Fruit fly (Drosophila melanogaster): ENCODE results near the gene CG14115.

The CG14115 gene

DNA sequence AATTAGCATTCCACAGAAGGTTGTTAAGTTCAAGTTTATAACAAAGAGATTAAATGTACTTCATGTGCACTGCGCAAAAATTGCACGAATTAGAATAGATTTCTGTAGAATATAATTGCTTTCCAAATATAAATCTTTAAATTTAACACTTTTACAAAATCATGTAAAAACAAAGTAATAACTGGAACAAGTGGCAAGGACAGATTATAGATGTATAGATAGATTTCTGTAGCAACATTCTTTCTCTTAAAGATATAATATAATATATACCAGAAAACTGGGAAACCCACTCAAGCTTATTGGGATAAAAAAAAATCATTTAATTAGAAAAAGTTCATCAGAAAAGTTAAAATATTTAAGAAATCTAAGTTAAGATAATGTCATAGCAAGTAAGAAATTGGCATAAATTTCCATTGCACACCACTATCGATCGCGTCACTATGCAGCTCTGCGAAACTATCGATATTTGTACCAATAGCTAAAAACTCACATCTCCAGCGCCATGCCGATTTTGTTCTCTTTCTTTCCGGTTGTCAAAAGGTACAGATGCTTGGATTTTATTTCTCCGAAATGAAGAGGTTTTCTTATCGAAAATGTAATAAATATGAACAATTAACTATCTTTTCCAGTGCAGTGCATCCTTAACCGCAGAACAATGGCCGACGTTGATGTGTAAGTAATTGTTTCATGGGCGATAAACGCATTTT lies 38.2 kb downstream of the CG14115 start, which contains the start of gene RpS12 (continued):
- TF ChIP-seq CG17568 (GFP tag; optimal IDR thresholded peaks at IDR 0.05) (peak; percentile 89), Lim3 (GFP tag; IDR thresholded peaks at IDR 0.05) (no peak), hkb (optimal IDR thresholded peaks at IDR 0.05) (no peak), hkb (GFP tag; IDR thresholded peaks at IDR 0.05) (peak; percentile 76), cg (GFP tag; optimal IDR thresholded peaks at IDR 0.05) (no peak), ham (GFP tag; IDR thresholded peaks at IDR 0.05) (peak; percentile 17; the same call in 1 of the 2 replicates), CG14860 (GFP tag; IDR thresholded peaks at IDR 0.05; ENCODE audit: partially characterized antibody) (peak; percentile 49), tap (tag; optimal IDR thresholded peaks at IDR 0.05) (peak; percentile 58), CG11695 (GFP tag; IDR thresholded peaks at IDR 0.05) (no peak), CG5245 (GFP tag; optimal IDR thresholded peaks at IDR 0.05) (peak; percentile 27), h (optimal IDR thresholded peaks at IDR 0.05) (no peak), dan (GFP tag; IDR thresholded peaks at IDR 0.05) (no peak), dmrt99B (tag; optimal IDR thresholded peaks at IDR 0.05) (peak; percentile 54), grn (GFP tag; optimal IDR thresholded peaks at IDR 0.05) (no peak), CG6175 (GFP tag; IDR thresholded peaks at IDR 0.05) (peak; percentile 62; the same call in 2 of the 3 replicates), Mes4 (GFP tag; optimal IDR thresholded peaks at IDR 0.05) (peak; percentile 86), CG14014 (GFP tag; IDR thresholded peaks at IDR 0.05) (peak; percentile 79), ATbp (GFP tag; optimal IDR thresholded peaks at IDR 0.05) (peak; percentile 72), Sin3A (optimal IDR thresholded peaks at IDR 0.05) (no peak), gt (GFP tag; IDR thresholded peaks at IDR 0.05) (no peak), GATAe (GFP tag; conservative IDR thresholded peaks at IDR 0.05) (no peak), CG9437 (GFP tag; optimal IDR thresholded peaks at IDR 0.05) (peak; percentile 47), Bdp1 (GFP tag; optimal IDR thresholded peaks at IDR 0.05) (peak; percentile 58), CG8089 (GFP tag; optimal IDR thresholded peaks at IDR 0.05) (peak; percentile 83), Nf-YC (tag; optimal IDR thresholded peaks at IDR 0.05) (peak; percentile 38), Gug (GFP tag; IDR thresholded peaks at IDR 0.05) (no peak), CG30403 (GFP tag; optimal IDR thresholded peaks at IDR 0.05) (peak; percentile 73), ranshi (GFP tag; IDR thresholded peaks at IDR 0.05) (peak; percentile 85), Lpt (GFP tag; optimal IDR thresholded peaks at IDR 0.05) (no peak), CG9215 (GFP tag; IDR thresholded peaks at IDR 0.05) (peak; percentile 60), Fer1 (GFP tag; optimal IDR thresholded peaks at IDR 0.05) (peak; percentile 84), gce (GFP tag; IDR thresholded peaks at IDR 0.05) (peak; percentile 84), tup (GFP tag; optimal IDR thresholded peaks at IDR 0.05) (peak; percentile 37), CG31224 (GFP tag; IDR thresholded peaks at IDR 0.05) (peak; percentile 29; the same call in 1 of the 2 replicates), CG6254 (GFP tag; optimal IDR thresholded peaks at IDR 0.05) (peak; percentile 42), CG13894 (tag; optimal IDR thresholded peaks at IDR 0.05) (peak; percentile 73), ap (GFP tag; IDR thresholded peaks at IDR 0.05) (peak; percentile 68), CG34376 (GFP tag; optimal IDR thresholded peaks at IDR 0.05) (peak; percentile 88), TFAM (GFP tag; optimal IDR thresholded peaks at IDR 0.05) (peak; percentile 27), wek (GFP tag; optimal IDR thresholded peaks at IDR 0.05) (peak; percentile 88), crp (GFP tag; optimal IDR thresholded peaks at IDR 0.05) (peak in 1 of 2 experiments; percentile 34), CG31365 (tag; optimal IDR thresholded peaks at IDR 0.05) (peak; percentile 79), cas (GFP tag; IDR thresholded peaks at IDR 0.05) (peak; percentile 79), CG18262 (tag; optimal IDR thresholded peaks at IDR 0.05) (peak; percentile 41), CG31441 (GFP tag; IDR thresholded peaks at IDR 0.05) (peak; percentile 47), oc (tag; optimal IDR thresholded peaks at IDR 0.05) (peak; percentile 20), CG3726 (GFP tag; IDR thresholded peaks at IDR 0.05) (0 out of 3 replicates have a peak, but pooled peaks have one; percentile 54), CG1233 (GFP tag; optimal IDR thresholded peaks at IDR 0.05) (peak; percentile 77), Doc3 (GFP tag; IDR thresholded peaks at IDR 0.05; ENCODE audit: partially characterized antibody) (peak; percentile 52; the same call in 1 of the 3 replicates), tin (GFP tag; optimal IDR thresholded peaks at IDR 0.05) (peak; percentile 76), CG11398 (GFP tag; optimal IDR thresholded peaks at IDR 0.05) (peak; percentile 76)
